Worm (Caenorhabditis elegans) whole organism, late embryonic: ENCODE measurements around the gene tag-124.

ENCODE experiments used
- C38D4.7 ChIP-seq: fragments of 200-800 bp; sonication (Bioruptor generic); optimal IDR thresholded peaks from 2 replicates; lab custom pipeline; 2018; ENCODE audit warnings: mild to moderate bottlenecking, missing genetic modification characterization, moderate library complexity, missing compliant biosample characterization
- F13H6.1 ChIP-seq: sonication (generic microtip); optimal IDR thresholded peaks from 2 replicates; lab custom pipeline; 2016; ENCODE audit warnings: missing genetic modification characterization, missing compliant biosample characterization
- ceh-9 ChIP-seq: sonication (generic microtip); optimal IDR thresholded peaks from 2 replicates; lab custom pipeline; 2016; ENCODE audit warnings: mild to moderate bottlenecking, missing genetic modification characterization, inconsistent platforms, missing compliant biosample characterization
- elt-2 ChIP-seq: sonication (generic microtip); optimal IDR thresholded peaks from 2 replicates; lab custom pipeline; 2016; ENCODE audit warnings: missing genetic modification reagents, missing genetic modification characterization, missing compliant biosample characterization
- hlh-8 ChIP-seq: sonication (generic microtip); optimal IDR thresholded peaks from 2 replicates; lab custom pipeline; 2016; ENCODE audit warnings: missing genotype, missing genetic modification characterization, missing compliant biosample characterization
- nhr-11 ChIP-seq: fragments of 150-350 bp; optimal IDR thresholded peaks from 2 replicates; lab custom pipeline; 2014; ENCODE audit warnings: missing biosample characterization, missing genetic modification characterization
- pax-1 ChIP-seq: fragments of 150-350 bp; optimal IDR thresholded peaks from 2 replicates; lab custom pipeline; 2014; ENCODE audit warnings: missing biosample characterization, missing genetic modification characterization
- syd-9 ChIP-seq: sonication (generic microtip); optimal IDR thresholded peaks from 2 replicates; lab custom pipeline; 2016; ENCODE audit warnings: mild to moderate bottlenecking, missing genetic modification characterization, moderate library complexity, missing compliant biosample characterization
- ztf-16 ChIP-seq: sonication (generic microtip); optimal IDR thresholded peaks from 2 replicates; lab custom pipeline; 2017; ENCODE audit warnings: missing genetic modification characterization, missing compliant biosample characterization

DNA sequence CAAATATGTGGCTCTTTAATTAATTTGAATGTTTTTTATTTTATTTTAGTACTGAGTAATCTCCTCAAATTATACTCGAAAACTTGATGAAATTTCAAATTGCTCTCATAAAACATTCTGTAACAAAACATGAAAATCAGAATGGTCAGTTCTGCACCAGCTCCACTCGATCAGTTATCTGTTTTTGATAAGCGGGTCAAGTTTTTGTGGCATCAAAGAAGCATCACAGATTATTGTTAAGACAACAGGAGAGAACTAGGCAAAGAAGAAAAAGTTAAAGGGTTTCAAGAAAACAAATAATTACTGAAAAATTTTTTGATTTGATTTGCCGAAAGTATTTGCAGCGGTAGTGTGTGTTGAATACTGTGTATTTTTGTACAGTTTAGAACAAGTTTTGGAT, 16.0 kb downstream of the tag-124 start:
- TF ChIP-seq C38D4.7 (GFP tag; lab: Kevin White, UChicago) (no peak), F13H6.1 (tag; lab: Kevin White, UChicago) (no peak), elt-2 (tag; lab: Kevin White, UChicago) (no peak), pax-1 (tag; lab: Kevin White, UChicago) (no peak), syd-9 (tag; lab: Kevin White, UChicago) (no peak), nhr-11 (tag; lab: Kevin White, UChicago) (no peak), ceh-9 (no peak), hlh-8 (tag; lab: Kevin White, UChicago) (no peak), ztf-16 (tag; lab: Kevin White, UChicago) (no peak)
